Fruit fly (Drosophila melanogaster): ENCODE data around the gene t.

t gene

DNA sequence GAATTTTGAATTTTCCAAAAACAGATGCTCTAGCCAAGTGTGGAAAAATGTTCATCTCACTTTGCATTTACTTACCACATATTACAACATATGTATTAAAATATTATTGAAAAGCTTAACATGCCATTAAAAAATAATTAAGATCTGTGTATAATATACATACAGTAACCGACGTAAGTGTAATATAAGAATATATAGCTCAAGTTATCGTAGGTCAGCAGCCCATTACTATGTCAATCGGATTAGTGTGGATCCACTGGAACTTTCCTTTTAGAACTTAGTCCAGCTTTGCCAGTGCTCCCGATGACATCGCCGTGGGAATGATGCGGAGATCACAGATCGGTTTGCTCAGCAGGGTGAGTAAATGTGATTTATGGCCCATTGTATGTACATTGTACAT is 8.5 kb downstream of the t start, which contains the start of gene Obp8a:
TSS of gene Obp8a (plus strand) at position 301 of the 400 bp plus-strand sequence.
- TF ChIP-seq CrebA (GFP tag; optimal IDR thresholded peaks at IDR 0.05; ENCODE audit: borderline replicate concordance) = no peak
- no peak for TF ChIP-seq foxo (GFP tag; optimal IDR thresholded peaks at IDR 0.05)
- TF ChIP-seq CG32264 (GFP tag; optimal IDR thresholded peaks at IDR 0.05) = no peak
- TF ChIP-seq fru (GFP tag; optimal IDR thresholded peaks at IDR 0.05) = no peak
- TF ChIP-seq usp (GFP tag; optimal IDR thresholded peaks at IDR 0.05) = no peak
- TF ChIP-seq dmrt93B (GFP tag; optimal IDR thresholded peaks at IDR 0.05) = no peak
- no peak for TF ChIP-seq Hnf4 (GFP tag; optimal IDR thresholded peaks at IDR 0.05)
- no peak for TF ChIP-seq Dif (GFP tag; optimal IDR thresholded peaks at IDR 0.05; ENCODE audit: partially characterized antibody)
- no peak for TF ChIP-seq Hr78 (GFP tag; optimal IDR thresholded peaks at IDR 0.05)
- TF ChIP-seq OdsH (GFP tag; optimal IDR thresholded peaks at IDR 0.05) = no peak

DNA sequence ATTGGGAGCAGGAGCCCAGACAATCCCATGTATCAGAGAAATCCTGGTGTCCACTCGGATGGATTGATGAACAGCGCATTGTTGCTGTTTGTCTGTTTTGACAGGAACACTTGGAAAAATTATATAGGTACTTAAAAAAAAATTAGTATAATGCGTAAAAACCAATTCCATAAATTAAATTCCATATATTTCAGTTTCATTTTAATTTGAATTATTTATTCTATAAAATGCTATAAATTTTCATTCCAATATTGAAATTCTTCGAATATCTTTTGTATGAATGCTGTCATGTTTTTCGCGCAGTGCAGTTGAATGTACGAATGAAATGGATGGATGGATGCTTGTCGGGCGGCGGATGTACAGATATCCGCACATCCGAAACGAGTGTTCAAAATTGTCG is 12.3 kb downstream of the t start, which contains the start of gene SmydA-9:
TSS of gene SmydA-9 (minus strand) at position 101 of the 400 bp plus-strand sequence.
- no peak for TF ChIP-seq sv (GFP tag; optimal IDR thresholded peaks at IDR 0.05)
- no peak for TF ChIP-seq br (GFP tag; optimal IDR thresholded peaks at IDR 0.05)
- TF ChIP-seq h (GFP tag; optimal IDR thresholded peaks at IDR 0.05) = peak; percentile 7
- TF ChIP-seq HLH106 (tag; optimal IDR thresholded peaks at IDR 0.05) = peak; percentile 48

DNA sequence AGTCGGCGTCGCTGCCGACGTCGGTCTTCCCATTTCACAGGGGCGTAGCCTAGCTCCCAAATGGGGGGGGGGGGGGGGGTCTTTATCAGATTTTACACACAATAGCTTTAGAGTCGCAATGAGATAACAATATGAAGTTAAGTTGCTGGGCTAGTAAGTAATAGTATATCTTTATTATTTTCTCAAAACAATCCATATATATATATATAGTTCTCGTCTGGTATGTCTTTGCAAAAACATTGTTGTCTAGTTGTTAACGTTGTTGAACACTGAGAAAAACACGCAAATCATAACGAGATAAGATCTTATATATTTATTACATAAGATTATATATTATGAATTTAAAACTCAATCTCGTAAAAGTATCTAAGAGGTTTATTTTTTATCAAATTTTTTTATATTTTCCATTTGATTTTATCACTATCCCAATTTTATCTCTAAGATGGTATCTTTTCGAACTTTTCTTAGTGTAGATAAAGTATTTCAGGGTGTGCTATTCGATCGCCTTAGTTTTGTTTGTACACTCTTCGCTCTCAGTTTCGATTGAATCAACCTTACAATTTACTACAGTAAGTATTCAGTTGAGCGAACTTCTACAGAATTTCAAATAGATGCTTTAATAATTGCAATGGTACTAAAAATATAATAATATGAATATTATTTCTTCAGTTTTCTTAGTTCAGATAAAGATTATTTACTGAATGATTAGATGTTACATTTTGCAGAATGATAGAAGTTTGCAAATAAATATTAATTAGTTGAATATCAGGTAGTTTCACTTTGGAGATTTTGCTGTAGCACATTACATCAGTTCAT is 21.0 kb downstream of the t start:
- TF ChIP-seq fru (GFP tag; optimal IDR thresholded peaks at IDR 0.05) (peak; percentile 21), psq (GFP tag; optimal IDR thresholded peaks at IDR 0.05) (peak; percentile 29), Dif (GFP tag; optimal IDR thresholded peaks at IDR 0.05; ENCODE audit: partially characterized antibody) (no peak), sv (GFP tag; optimal IDR thresholded peaks at IDR 0.05) (peak; percentile 4), h (GFP tag; optimal IDR thresholded peaks at IDR 0.05) (peak; percentile 14), foxo (GFP tag; optimal IDR thresholded peaks at IDR 0.05) (peak in 1 of 2 experiments; percentile 5), Vsx2 (GFP tag; optimal IDR thresholded peaks at IDR 0.05; ENCODE audit: partially characterized antibody) (no peak), HLH106 (tag; optimal IDR thresholded peaks at IDR 0.05) (peak; percentile 44), Hr78 (GFP tag; optimal IDR thresholded peaks at IDR 0.05) (no peak), rgr (GFP tag; optimal IDR thresholded peaks at IDR 0.05) (peak; percentile 44)

DNA sequence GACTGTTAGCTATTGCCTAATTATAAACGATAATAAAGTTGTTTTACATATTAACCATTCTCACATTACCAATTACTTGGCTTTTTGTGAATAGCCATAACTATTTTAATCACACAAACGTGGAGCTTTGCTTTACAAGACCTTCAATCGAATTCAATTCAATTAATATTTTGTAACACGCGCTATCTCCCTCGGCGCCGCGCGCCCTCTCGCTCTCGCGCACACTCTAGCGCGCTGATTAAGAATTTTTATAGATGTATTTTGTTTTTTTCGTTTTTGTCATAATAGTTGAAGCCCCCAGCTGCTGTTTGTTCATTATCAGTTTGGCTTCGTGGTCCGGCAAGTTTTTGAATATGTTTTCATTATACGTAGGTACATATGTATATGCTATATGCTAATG is 22.0 kb downstream of the t start:
- no peak for TF ChIP-seq Hnf4 (GFP tag; optimal IDR thresholded peaks at IDR 0.05)
- no peak for TF ChIP-seq dmrt93B (GFP tag; optimal IDR thresholded peaks at IDR 0.05)

DNA sequence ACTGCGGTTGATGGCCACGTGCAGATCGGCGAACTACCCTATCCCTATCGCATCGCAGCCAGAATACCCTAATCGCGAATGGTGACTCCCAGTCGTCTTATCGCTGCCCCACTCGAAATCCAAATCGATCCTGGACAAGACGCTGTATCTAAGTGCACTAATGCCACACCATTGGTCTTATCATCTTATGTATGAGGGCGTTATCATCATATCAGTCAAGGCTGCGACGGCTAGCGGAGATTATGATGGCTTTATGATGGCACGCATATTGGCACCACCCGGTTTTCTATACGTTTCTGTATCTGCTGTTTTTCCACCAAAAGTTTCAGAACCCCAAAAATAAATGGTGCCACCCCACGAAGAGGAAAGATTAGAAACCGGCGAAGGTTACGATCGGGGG is 22.8 kb downstream of the t start:
- TF ChIP-seq pan (optimal IDR thresholded peaks at IDR 0.05) (no peak), Rel (GFP tag; optimal IDR thresholded peaks at IDR 0.05) (no peak), Rel (tag; optimal IDR thresholded peaks at IDR 0.05) (peak; percentile 79)

DNA sequence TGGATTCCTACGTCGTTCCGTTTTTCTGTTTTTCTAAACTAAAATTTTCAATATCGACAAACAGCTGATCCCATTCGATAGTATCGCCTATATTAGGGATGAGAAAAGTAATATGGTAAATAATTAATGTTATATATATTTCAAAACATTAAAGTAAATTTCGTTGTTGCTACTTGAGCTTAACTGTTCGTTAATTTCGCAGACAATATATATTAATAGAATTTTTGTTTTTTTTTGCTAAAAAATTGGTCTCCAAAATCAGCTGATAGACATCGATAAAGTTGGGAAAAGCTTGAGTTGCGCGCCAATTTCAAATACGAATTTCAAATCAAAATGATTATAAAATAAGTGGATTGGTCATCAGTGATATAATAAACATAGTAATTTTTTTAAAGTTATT is 26.7 kb downstream of the t start, which contains the start of gene CG12118:
TSS of gene CG12118 (minus strand) at position 53 of the 400 bp plus-strand sequence.
- TF ChIP-seq N (GFP tag; optimal IDR thresholded peaks at IDR 0.05) = no peak
- TF ChIP-seq OdsH (GFP tag; optimal IDR thresholded peaks at IDR 0.05) = peak; percentile 79
- peak in 1 of 2 experiments; percentile 83 for TF ChIP-seq foxo (GFP tag; optimal IDR thresholded peaks at IDR 0.05)
- peak; percentile 73 for TF ChIP-seq psq (GFP tag; optimal IDR thresholded peaks at IDR 0.05)
- TF ChIP-seq Dfd (GFP tag; optimal IDR thresholded peaks at IDR 0.05) = no peak
- no peak for TF ChIP-seq Hr78 (GFP tag; optimal IDR thresholded peaks at IDR 0.05)
- TF ChIP-seq jim (GFP tag; optimal IDR thresholded peaks at IDR 0.05) = no peak
- peak; percentile 77 for TF ChIP-seq fru (GFP tag; optimal IDR thresholded peaks at IDR 0.05)
- peak; percentile 55 for TF ChIP-seq Hr83 (GFP tag; optimal IDR thresholded peaks at IDR 0.05; ENCODE audit: poor library complexity, severe bottlenecking)
- TF ChIP-seq Rel (GFP tag; optimal IDR thresholded peaks at IDR 0.05) = no peak
- peak; percentile 37 for TF ChIP-seq Rel (tag; optimal IDR thresholded peaks at IDR 0.05)
- TF ChIP-seq CG9705 (GFP tag; optimal IDR thresholded peaks at IDR 0.05) = peak; percentile 44
- TF ChIP-seq lola (GFP tag; optimal IDR thresholded peaks at IDR 0.05) = no peak
- TF ChIP-seq dsf (GFP tag; optimal IDR thresholded peaks at IDR 0.05; ENCODE audit: borderline replicate concordance) = peak; percentile 66
- peak; percentile 63 for TF ChIP-seq br (GFP tag; optimal IDR thresholded peaks at IDR 0.05)
- peak; percentile 71 for TF ChIP-seq sv (GFP tag; optimal IDR thresholded peaks at IDR 0.05)
- TF ChIP-seq h (GFP tag; optimal IDR thresholded peaks at IDR 0.05) = peak; percentile 80
- TF ChIP-seq sage (GFP tag; optimal IDR thresholded peaks at IDR 0.05) = peak; percentile 81
- TF ChIP-seq Sp1 (GFP tag; optimal IDR thresholded peaks at IDR 0.05) = peak; percentile 69
- peak; percentile 59 for TF ChIP-seq ey (GFP tag; optimal IDR thresholded peaks at IDR 0.05)
- peak; percentile 36 for TF ChIP-seq dmrt93B (GFP tag; optimal IDR thresholded peaks at IDR 0.05)
- TF ChIP-seq Myc (optimal IDR thresholded peaks at IDR 0.05) = no peak
- peak; percentile 85 for TF ChIP-seq rgr (GFP tag; optimal IDR thresholded peaks at IDR 0.05)
- TF ChIP-seq woc (GFP tag; optimal IDR thresholded peaks at IDR 0.05) = peak; percentile 61
- TF ChIP-seq Jra (GFP tag; optimal IDR thresholded peaks at IDR 0.05) = peak; percentile 73
- TF ChIP-seq Abd-B (GFP tag; optimal IDR thresholded peaks at IDR 0.05) = no peak
- peak; percentile 81 for TF ChIP-seq Hnf4 (GFP tag; optimal IDR thresholded peaks at IDR 0.05)
- TF ChIP-seq HLH106 (tag; optimal IDR thresholded peaks at IDR 0.05) = peak; percentile 74
